Fruit fly (Drosophila melanogaster) whole organism: ENCODE data around the gene CG43750.

Experiments
- CG8478 ChIP-seq: fragments of >200 bp; optimal IDR thresholded peaks from 2 replicates; lab custom pipeline; 2018; ENCODE audit warnings: inconsistent platforms
- Dll ChIP-seq: fragments of >200 bp; optimal IDR thresholded peaks from 2 replicates; lab custom pipeline; 2017
- EcR ChIP-seq, 2 experiments: fragments of >200 bp; optimal IDR thresholded peaks; 2 replicates each; lab custom pipeline; 2017; ENCODE audit warnings: missing biosample characterization in 2 of 2, missing genetic modification characterization in 2 of 2, missing genetic modification reagents in 2 of 2
- pan ChIP-seq: fragments of >200 bp; optimal IDR thresholded peaks from 2 replicates; lab custom pipeline; 2017
- psq ChIP-seq: fragments of >200 bp; optimal IDR thresholded peaks from 2 replicates; lab custom pipeline; 2017
- usp ChIP-seq: fragments of >200 bp; optimal IDR thresholded peaks from 2 replicates; lab custom pipeline; 2017; ENCODE audit warnings: missing biosample characterization, missing genetic modification characterization, mixed read lengths

- no peak for TF ChIP-seq pan
- no peak for TF ChIP-seq CG8478 (lab: Kevin White, UChicago)
- no peak for TF ChIP-seq Dll (lab: Kevin White, UChicago)
- no peak for TF ChIP-seq psq (lab: Kevin White, UChicago)
- no peak for TF ChIP-seq usp (GFP tag; lab: Kevin White, UChicago)
- no peak for TF ChIP-seq EcR (GFP tag; optimal IDR thresholded peaks at IDR 0.05; lab: Kevin White, UChicago)
Measured at dm6 chr2L:2420490-2420889, 30.0 kb upstream of the CG43750 start, which contains the start of gene CG9886.
